Fruit fly (Drosophila melanogaster) whole organism, embryonic: Measurements from ENCODE around the gene TRAM.

Experiments used
- Bgb ChIP-seq: fragments of 200-800 bp; sonication (Bioruptor generic); IDR thresholded peaks from 2 replicates; pipeline ENCODE4 v1.3.6; 2022; ENCODE audit warnings: missing biosample characterization, missing genetic modification characterization; ENCODE audit not compliant: partially characterized antibody
- CG11560 ChIP-seq: fragments of 200-800 bp; sonication (Bioruptor generic); IDR thresholded peaks from 3 replicates; pipeline ENCODE4 v1.3.6; 2022; ENCODE audit warnings: missing biosample characterization, missing genetic modification characterization
- CG12744 ChIP-seq: fragments of 200-800 bp; sonication (Bioruptor generic); optimal IDR thresholded peaks from 2 replicates; lab custom pipeline; 2016; ENCODE audit warnings: missing biosample characterization, missing genetic modification characterization
- CG13296 ChIP-seq: fragments of 200-800 bp; sonication (Bioruptor generic); optimal IDR thresholded peaks from 3 replicates; lab custom pipeline; 2018; ENCODE audit warnings: missing biosample characterization, mild to moderate bottlenecking, missing genetic modification characterization
- CG14014 ChIP-seq: fragments of 200-800 bp; sonication (Bioruptor generic); IDR thresholded peaks from 2 replicates; pipeline ENCODE4 v1.3.6; 2022; ENCODE audit warnings: missing biosample characterization, missing genetic modification characterization
- CG14050 ChIP-seq: fragments of 200-800 bp; sonication (Bioruptor generic); IDR thresholded peaks from 3 replicates; pipeline ENCODE4 v1.3.6; 2022; ENCODE audit warnings: missing biosample characterization, missing genetic modification characterization
- CG1602 ChIP-seq: fragments of 200-800 bp; sonication (Bioruptor generic); optimal IDR thresholded peaks from 3 replicates; lab custom pipeline; 2016; ENCODE audit warnings: missing biosample characterization, missing genetic modification characterization
- CG18262 ChIP-seq: fragments of 200-800 bp; optimal IDR thresholded peaks from 3 replicates; lab custom pipeline; 2019; ENCODE audit warnings: missing biosample characterization, mild to moderate bottlenecking, missing genetic modification characterization, moderate library complexity
- CG2116 ChIP-seq: fragments of 200-800 bp; sonication (Bioruptor generic); optimal IDR thresholded peaks from 3 replicates; lab custom pipeline; 2018; ENCODE audit warnings: missing biosample characterization, mild to moderate bottlenecking, missing genetic modification characterization
- CG32772 ChIP-seq: fragments of 200-800 bp; sonication (Bioruptor generic); IDR thresholded peaks from 2 replicates; pipeline ENCODE4 v1.3.6; 2022; ENCODE audit warnings: missing biosample characterization, missing genetic modification characterization
- CG3407 ChIP-seq: fragments of 200-800 bp; sonication (Bioruptor generic); optimal IDR thresholded peaks from 2 replicates; lab custom pipeline; 2018; ENCODE audit warnings: missing biosample characterization, mild to moderate bottlenecking, missing genetic modification characterization
- CG4282 ChIP-seq: fragments of 200-800 bp; sonication (Bioruptor generic); optimal IDR thresholded peaks from 2 replicates; lab custom pipeline; 2016; ENCODE audit warnings: missing biosample characterization, missing genetic modification characterization
- CG4617 ChIP-seq: fragments of 200-800 bp; sonication (Bioruptor generic); optimal IDR thresholded peaks from 3 replicates; lab custom pipeline; 2016; ENCODE audit warnings: missing biosample characterization, missing genetic modification characterization, borderline replicate concordance
- CG5245 ChIP-seq: fragments of 200-800 bp; sonication (Bioruptor generic); optimal IDR thresholded peaks from 3 replicates; lab custom pipeline; 2016; ENCODE audit warnings: missing biosample characterization, missing genetic modification characterization
- CG7928 ChIP-seq: fragments of 200-800 bp; sonication (Bioruptor generic); optimal IDR thresholded peaks from 2 replicates; lab custom pipeline; 2017; ENCODE audit warnings: missing biosample characterization, mild to moderate bottlenecking, missing genetic modification characterization
- CG7987 ChIP-seq: fragments of 200-800 bp; sonication (Bioruptor generic); optimal IDR thresholded peaks from 2 replicates; lab custom pipeline; 2018; ENCODE audit warnings: missing biosample characterization, mild to moderate bottlenecking, missing genetic modification characterization, moderate library complexity
- CHES-1-like ChIP-seq: fragments of 200-800 bp; sonication (Bioruptor generic); optimal IDR thresholded peaks from 2 replicates; lab custom pipeline; 2016; ENCODE audit warnings: missing biosample characterization, missing genetic modification characterization
- Doc3 ChIP-seq: fragments of 200-800 bp; sonication (Bioruptor generic); IDR thresholded peaks from 3 replicates; pipeline ENCODE4 v1.3.6; 2022; ENCODE audit warnings: missing biosample characterization, missing genetic modification characterization; ENCODE audit not compliant: partially characterized antibody
- Dref ChIP-seq: fragments of 200-800 bp; sonication (Bioruptor generic); IDR thresholded peaks from 2 replicates; pipeline ENCODE4 v1.3.6; 2022; ENCODE audit warnings: missing biosample characterization, missing genetic modification characterization
- Fer1 ChIP-seq: fragments of 200-800 bp; sonication (Bioruptor generic); optimal IDR thresholded peaks from 2 replicates; lab custom pipeline; 2017; ENCODE audit warnings: missing biosample characterization, mild to moderate bottlenecking, missing genetic modification characterization
- GATAe ChIP-seq: fragments of 200-800 bp; sonication (Bioruptor generic); conservative IDR thresholded peaks from 2 replicates; pipeline ENCODE4 v1.3.6; 2022; ENCODE audit warnings: missing biosample characterization, missing genetic modification characterization
- Hr78 ChIP-seq, 2 experiments: fragments of 200-800 bp in 1 of 2; fragments of >200 bp in 1 of 2; sonication (Bioruptor generic) in 1 of 2; optimal IDR thresholded peaks; 2 replicates each; lab custom pipeline; 2017 to 2019; ENCODE audit warnings: missing biosample characterization in 2 of 2, missing genetic modification characterization in 2 of 2, mild to moderate bottlenecking in 1 of 2, moderate library complexity in 1 of 2
- Jarid2 ChIP-seq: fragments of 200-800 bp; sonication (Bioruptor generic); optimal IDR thresholded peaks from 3 replicates; lab custom pipeline; 2017; ENCODE audit warnings: mild to moderate bottlenecking, missing biosample characterization, missing genetic modification reagents, missing genetic modification characterization
- MESR4 ChIP-seq: fragments of 200-800 bp; sonication (Bioruptor generic); optimal IDR thresholded peaks from 2 replicates; lab custom pipeline; 2018; ENCODE audit warnings: missing biosample characterization, mild to moderate bottlenecking, missing genetic modification characterization, moderate library complexity
- NC2α ChIP-seq: fragments of 200-800 bp; sonication (Bioruptor generic); optimal IDR thresholded peaks from 2 replicates; lab custom pipeline; 2016; ENCODE audit warnings: missing biosample characterization, missing genetic modification characterization
- Optix ChIP-seq: fragments of 200-800 bp; sonication (Bioruptor generic); IDR thresholded peaks from 3 replicates; pipeline ENCODE4 v1.3.6; 2022; ENCODE audit warnings: missing biosample characterization, missing genetic modification characterization
- Ptx1 ChIP-seq: fragments of 200-800 bp; sonication (Bioruptor generic); IDR thresholded peaks from 2 replicates; pipeline ENCODE4 v1.3.6; 2022; ENCODE audit warnings: missing biosample characterization, missing genetic modification characterization
- Sox100B ChIP-seq: fragments of 200-800 bp; sonication (Bioruptor generic); optimal IDR thresholded peaks from 3 replicates; lab custom pipeline; 2018; ENCODE audit warnings: missing biosample characterization, mild to moderate bottlenecking, missing genetic modification characterization
- amos ChIP-seq: fragments of 200-800 bp; sonication (Bioruptor generic); IDR thresholded peaks from 2 replicates; pipeline ENCODE4 v1.3.6; 2022; ENCODE audit warnings: missing biosample characterization, missing genetic modification characterization; ENCODE audit not compliant: partially characterized antibody
- aop ChIP-seq: fragments of 200-800 bp; sonication (Bioruptor generic); IDR thresholded peaks from 2 replicates; pipeline ENCODE4 v1.3.6; 2022; ENCODE audit warnings: missing biosample characterization, missing genetic modification characterization
- ato ChIP-seq: fragments of 200-800 bp; sonication (Bioruptor generic); IDR thresholded peaks from 2 replicates; pipeline ENCODE4 v1.3.6; 2022; ENCODE audit warnings: missing biosample characterization, missing genetic modification characterization; ENCODE audit not compliant: partially characterized antibody
- az2 ChIP-seq: fragments of 200-800 bp; sonication (Bioruptor generic); optimal IDR thresholded peaks from 3 replicates; lab custom pipeline; 2016; ENCODE audit warnings: missing biosample characterization, missing genetic modification characterization
- chinmo ChIP-seq: fragments of 200-800 bp; sonication (Bioruptor generic); IDR thresholded peaks from 4 replicates; pipeline ENCODE4 v1.3.6; 2022; ENCODE audit warnings: missing biosample characterization, missing genetic modification characterization; ENCODE audit not compliant: partially characterized antibody
- crol ChIP-seq: fragments of 200-800 bp; sonication (Bioruptor generic); IDR thresholded peaks from 2 replicates; pipeline ENCODE4 v1.3.6; 2022; ENCODE audit warnings: missing biosample characterization, missing genetic modification characterization
- cwo ChIP-seq: fragments of 200-800 bp; sonication (Bioruptor generic); optimal IDR thresholded peaks from 3 replicates; lab custom pipeline; 2017; ENCODE audit warnings: missing biosample characterization, missing genetic modification characterization, mild to moderate bottlenecking, moderate library complexity, missing genetic modification reagents
- dimm ChIP-seq: fragments of 200-800 bp; sonication (Bioruptor generic); IDR thresholded peaks from 2 replicates; pipeline ENCODE4 v1.3.6; 2022; ENCODE audit warnings: missing biosample characterization, missing genetic modification characterization
- grn ChIP-seq: fragments of 200-800 bp; sonication (Bioruptor generic); optimal IDR thresholded peaks from 3 replicates; lab custom pipeline; 2017; ENCODE audit warnings: missing biosample characterization, missing genetic modification characterization
- inv ChIP-seq: fragments of 200-800 bp; sonication (Bioruptor generic); IDR thresholded peaks from 2 replicates; pipeline ENCODE4 v1.3.6; 2022; ENCODE audit warnings: missing biosample characterization, missing genetic modification characterization; ENCODE audit not compliant: partially characterized antibody
- jigr1 ChIP-seq: fragments of 200-800 bp; sonication (Bioruptor generic); IDR thresholded peaks from 3 replicates; pipeline ENCODE4 v1.3.6; 2022; ENCODE audit warnings: missing biosample characterization, missing genetic modification characterization
- kah ChIP-seq: fragments of 200-800 bp; sonication (Bioruptor generic); optimal IDR thresholded peaks from 2 replicates; lab custom pipeline; 2018; ENCODE audit warnings: missing biosample characterization, mild to moderate bottlenecking, missing genetic modification characterization
- kni ChIP-seq: fragments of 200-800 bp; sonication (Bioruptor generic); optimal IDR thresholded peaks from 3 replicates; lab custom pipeline; 2017; ENCODE audit warnings: mild to moderate bottlenecking, missing biosample characterization, missing genetic modification reagents, missing genetic modification characterization
- pzg ChIP-seq: fragments of 200-800 bp; sonication (Bioruptor generic); optimal IDR thresholded peaks from 3 replicates; lab custom pipeline; 2018; ENCODE audit warnings: missing biosample characterization, mild to moderate bottlenecking, missing genetic modification characterization, moderate library complexity
- run ChIP-seq: fragments of 200-800 bp; sonication (Bioruptor generic); optimal IDR thresholded peaks from 3 replicates; lab custom pipeline; 2018; ENCODE audit warnings: missing biosample characterization, mild to moderate bottlenecking, missing genetic modification characterization
- sens ChIP-seq: fragments of 200-800 bp; sonication (Bioruptor generic); peaks from one replicate; lab custom pipeline; 2016; ENCODE audit warnings: missing biosample characterization, missing genetic modification characterization
- slou ChIP-seq: fragments of 200-800 bp; sonication (Bioruptor generic); optimal IDR thresholded peaks from 3 replicates; lab custom pipeline; 2016; ENCODE audit warnings: missing biosample characterization, missing genetic modification characterization
- so ChIP-seq: fragments of 200-800 bp; sonication (Bioruptor generic); IDR thresholded peaks from 3 replicates; pipeline ENCODE4 v1.3.6; 2022; ENCODE audit warnings: missing biosample characterization, missing genetic modification characterization
- tgo ChIP-seq: fragments of 200-800 bp; sonication (Bioruptor generic); IDR thresholded peaks from 3 replicates; pipeline ENCODE4 v1.3.6; 2022; ENCODE audit warnings: missing biosample characterization, missing genetic modification characterization
- tx ChIP-seq: fragments of 200-800 bp; sonication (Bioruptor generic); optimal IDR thresholded peaks from 2 replicates; lab custom pipeline; 2016; ENCODE audit warnings: missing biosample characterization, missing genetic modification characterization
- usp ChIP-seq: fragments of >200 bp; optimal IDR thresholded peaks from 2 replicates; lab custom pipeline; 2017; ENCODE audit warnings: missing biosample characterization, missing genetic modification characterization
- zfh1 ChIP-seq: fragments of 200-800 bp; sonication (Bioruptor generic); IDR thresholded peaks from 3 replicates; pipeline ENCODE4 v1.3.6; 2022; ENCODE audit warnings: missing biosample characterization, missing genetic modification characterization

TRAM gene

DNA sequence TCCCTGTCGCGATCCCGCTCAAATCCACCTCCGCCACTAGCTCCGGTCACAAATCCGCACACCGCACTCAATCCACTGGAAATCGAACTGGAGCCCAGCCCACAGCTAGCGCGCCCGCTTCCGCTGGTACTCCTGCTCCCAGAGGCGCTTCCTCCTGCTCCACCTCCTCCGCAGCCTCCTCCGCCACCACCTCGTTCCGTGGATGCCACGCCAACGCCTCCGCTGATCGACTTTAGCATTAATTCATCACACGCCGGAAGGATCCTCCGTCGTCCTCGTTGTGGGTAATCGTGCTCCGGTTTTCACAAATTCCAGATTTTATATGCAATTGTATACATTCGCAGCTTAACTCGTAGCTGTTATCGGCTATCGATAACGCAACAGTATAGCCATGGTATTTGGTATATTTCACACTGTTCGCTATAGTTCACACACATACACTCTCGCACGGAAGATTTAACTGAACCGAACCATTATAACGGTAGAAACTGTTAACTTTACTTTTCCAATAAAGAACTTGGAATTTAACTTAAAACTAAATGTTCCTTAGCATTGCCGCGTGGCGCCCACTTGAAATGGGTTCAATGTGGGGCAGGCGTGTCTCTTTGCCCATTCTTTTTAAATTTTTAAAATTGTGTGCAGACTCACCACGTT, 7.7 kb upstream of the TRAM start, which contains the start of gene Lztr1:
TSS of gene Lztr1 (minus strand) at position 374 of the 654 bp plus-strand sequence.
- TF ChIP-seq CG7928 (GFP tag; lab: Kevin White, UChicago) (no peak), zfh1 (GFP tag; lab: Robert Waterston, UW) (no peak), az2 (GFP tag; lab: Kevin White, UChicago) (no peak), pzg (GFP tag; lab: Kevin White, UChicago) (peak; percentile 12), CG11560 (tag; lab: Robert Waterston, UW) (no peak), GATAe (GFP tag; lab: Robert Waterston, UW) (no peak), CG13296 (no peak), Doc3 (GFP tag; lab: Robert Waterston, UW) (no peak), tx (no peak), slou (GFP tag; lab: Kevin White, UChicago) (no peak), cwo (GFP tag; lab: Kevin White, UChicago) (no peak), kni (GFP tag; lab: Kevin White, UChicago) (no peak), usp (GFP tag; lab: Kevin White, UChicago) (no peak), MESR4 (GFP tag; lab: Kevin White, UChicago) (peak; percentile 77), NC2α (no peak), CG7987 (no peak), inv (GFP tag; lab: Robert Waterston, UW) (no peak), CG4282 (GFP tag; lab: Kevin White, UChicago) (no peak), CHES-1-like (GFP tag; lab: Kevin White, UChicago) (peak; percentile 1), dimm (GFP tag; lab: Robert Waterston, UW) (no peak), CG32772 (GFP tag; lab: Robert Waterston, UW) (no peak), Jarid2 (GFP tag; lab: Kevin White, UChicago) (no peak), CG14014 (GFP tag; lab: Robert Waterston, UW) (no peak), aop (GFP tag; lab: Robert Waterston, UW) (no peak), CG4617 (GFP tag; lab: Kevin White, UChicago) (peak; percentile 54), Sox100B (GFP tag; lab: Kevin White, UChicago) (no peak), CG5245 (GFP tag; lab: Kevin White, UChicago) (no peak), CG14050 (GFP tag; lab: Robert Waterston, UW) (no peak), sens (GFP tag; lab: Kevin White, UChicago) (peak; percentile 3), CG1602 (GFP tag; lab: Kevin White, UChicago) (no peak), ato (GFP tag; lab: Robert Waterston, UW) (0 out of 2 replicates have a peak, but pooled peaks have one; percentile 38), CG3407 (GFP tag; lab: Kevin White, UChicago) (no peak), Optix (no peak), amos (GFP tag; lab: Robert Waterston, UW) (peak; percentile 34; the same call in 1 of the 2 replicates), Bgb (GFP tag; lab: Robert Waterston, UW) (0 out of 2 replicates have a peak, but pooled peaks have one; percentile 15), CG18262 (tag; lab: Kevin White, UChicago) (no peak), crol (GFP tag; lab: Robert Waterston, UW) (peak; percentile 55; the same call in 1 of the 2 replicates), jigr1 (GFP tag; lab: Robert Waterston, UW) (no peak), tgo (GFP tag; lab: Robert Waterston, UW) (no peak), Dref (GFP tag; lab: Robert Waterston, UW) (peak; percentile 63), Ptx1 (GFP tag; lab: Robert Waterston, UW) (no peak), kah (no peak), Fer1 (GFP tag; lab: Kevin White, UChicago) (no peak), grn (GFP tag; lab: Kevin White, UChicago) (no peak), CG12744 (GFP tag; lab: Kevin White, UChicago) (no peak), CG2116 (GFP tag; lab: Kevin White, UChicago) (peak; percentile 14), run (no peak), chinmo (no peak), so (GFP tag; lab: Robert Waterston, UW) (no peak), Hr78 (GFP tag; optimal IDR thresholded peaks at IDR 0.05; lab: Kevin White, UChicago) (no peak)
